Fruit fly (Drosophila melanogaster): ENCODE measurements around the gene CG31055.

The CG31055 gene

DNA sequence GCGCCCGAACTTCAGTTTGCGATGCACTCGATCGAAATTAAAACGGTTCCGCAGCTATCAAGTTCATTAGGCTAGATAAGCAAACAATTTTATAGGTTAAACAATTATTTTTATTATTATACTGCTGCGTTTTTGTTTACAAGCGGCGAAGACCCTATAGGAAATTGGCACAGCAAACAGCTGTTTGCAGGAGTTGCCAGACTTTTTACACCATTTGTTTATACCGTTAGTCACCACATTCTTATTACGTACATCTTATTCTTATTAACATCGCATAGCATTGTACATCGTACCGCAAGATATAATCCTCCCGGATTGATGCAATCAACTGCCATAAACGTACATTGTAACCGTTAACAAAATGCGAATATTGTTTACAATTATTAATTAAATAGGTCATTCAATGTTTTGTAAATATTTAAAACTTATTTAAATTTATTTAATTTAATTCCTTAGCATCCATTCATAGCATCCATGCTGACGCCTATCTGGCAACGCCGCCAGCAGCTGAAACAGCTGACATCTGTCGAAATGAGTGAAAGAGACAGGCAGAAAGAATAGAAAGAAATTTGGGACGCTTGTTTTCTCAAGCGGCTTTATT, 18.7 kb upstream of the CG31055 start, which contains the start of the genes CROT and CG12877:
Gene CROT, minus strand, starts transcription at position 171 of the 601 bp plus-strand sequence.
Gene CG12877, plus strand, starts transcription at position 520 of the 601 bp plus-strand sequence.
- TF ChIP-seq phol (tag; optimal IDR thresholded peaks at IDR 0.05) (peak; percentile 89), insv (GFP tag; optimal IDR thresholded peaks at IDR 0.05) (peak in 1 of 2 experiments; percentile 74), CG6765 (GFP tag; optimal IDR thresholded peaks at IDR 0.05) (peak; percentile 27), Drgx (GFP tag; IDR thresholded peaks at IDR 0.05) (no peak), Vsx1 (GFP tag; optimal IDR thresholded peaks at IDR 0.05) (peak; percentile 64), sna (GFP tag; IDR thresholded peaks at IDR 0.05; ENCODE audit: partially characterized antibody) (no peak), Sox100B (GFP tag; optimal IDR thresholded peaks at IDR 0.05) (no peak), Sin3A (optimal IDR thresholded peaks at IDR 0.05) (peak; percentile 26), trh (GFP tag; optimal IDR thresholded peaks at IDR 0.05) (peak; percentile 74), HmgD (GFP tag; optimal IDR thresholded peaks at IDR 0.05) (no peak), klu (GFP tag; IDR thresholded peaks at IDR 0.05) (peak; percentile 74; the same call in 1 of the 2 replicates), CG14667 (GFP tag; IDR thresholded peaks at IDR 0.05) (peak; percentile 36; the same call in 1 of the 2 replicates), CG30431 (GFP tag; optimal IDR thresholded peaks at IDR 0.05) (peak; percentile 79), disco-r (GFP tag; optimal IDR thresholded peaks at IDR 0.05) (no peak), D19A (tag; optimal IDR thresholded peaks at IDR 0.05) (peak; percentile 63), CG12071 (GFP tag; optimal IDR thresholded peaks at IDR 0.05) (peak; percentile 16), CG31224 (GFP tag; IDR thresholded peaks at IDR 0.05) (peak; percentile 66), lmd (GFP tag; IDR thresholded peaks at IDR 0.05) (peak; percentile 85), tna (GFP tag; IDR thresholded peaks at IDR 0.05; ENCODE audit: partially characterized antibody) (no peak), stwl (tag; optimal IDR thresholded peaks at IDR 0.05) (peak; percentile 75), Awh (GFP tag; IDR thresholded peaks at IDR 0.05) (peak; percentile 66; the same call in 1 of the 2 replicates), CG2199 (GFP tag; IDR thresholded peaks at IDR 0.05) (no peak), otp (GFP tag; IDR thresholded peaks at IDR 0.05) (0 out of 3 replicates have a peak, but pooled peaks have one; percentile 53), grau (tag; optimal IDR thresholded peaks at IDR 0.05) (peak; percentile 84), Rx (GFP tag; IDR thresholded peaks at IDR 0.05) (peak; percentile 32; the same call in 1 of the 2 replicates), nau (GFP tag; optimal IDR thresholded peaks at IDR 0.05) (no peak), hkb (optimal IDR thresholded peaks at IDR 0.05) (no peak), hkb (GFP tag; IDR thresholded peaks at IDR 0.05) (peak; percentile 72), Dip2 (GFP tag; IDR thresholded peaks at IDR 0.05) (no peak), CG42726 (GFP tag; IDR thresholded peaks at IDR 0.05; ENCODE audit: partially characterized antibody) (no peak), CG33213 (GFP tag; optimal IDR thresholded peaks at IDR 0.05) (no peak), HLHmδ (GFP tag; optimal IDR thresholded peaks at IDR 0.05) (no peak), her (GFP tag; optimal IDR thresholded peaks at IDR 0.05) (no peak), CG33557 (GFP tag; optimal IDR thresholded peaks at IDR 0.05) (peak; percentile 61), dmrt99B (tag; optimal IDR thresholded peaks at IDR 0.05) (peak; percentile 78), tio (GFP tag; optimal IDR thresholded peaks at IDR 0.05) (no peak), prd (optimal IDR thresholded peaks at IDR 0.05) (no peak), prd (GFP tag; IDR thresholded peaks at IDR 0.05) (peak; percentile 82; the same call in 2 of the 3 replicates), BEAF-32 (GFP tag; optimal IDR thresholded peaks at IDR 0.05) (peak; percentile 62), wek (GFP tag; optimal IDR thresholded peaks at IDR 0.05) (peak; percentile 2), CG8359 (GFP tag; optimal IDR thresholded peaks at IDR 0.05; ENCODE audit: borderline replicate concordance) (peak; percentile 40), CG8944 (GFP tag; optimal IDR thresholded peaks at IDR 0.05) (peak; percentile 17), sug (tag; optimal IDR thresholded peaks at IDR 0.05) (peak; percentile 72), CG12659 (GFP tag; optimal IDR thresholded peaks at IDR 0.05) (peak; percentile 86), Lpt (GFP tag; optimal IDR thresholded peaks at IDR 0.05) (no peak), exex (tag; optimal IDR thresholded peaks at IDR 0.05) (peak; percentile 79), CG1529 (GFP tag; optimal IDR thresholded peaks at IDR 0.05) (peak; percentile 57), Spps (tag; optimal IDR thresholded peaks at IDR 0.05) (peak; percentile 1), Sry-δ (GFP tag; optimal IDR thresholded peaks at IDR 0.05) (no peak), vvl (GFP tag; IDR thresholded peaks at IDR 0.05) (peak; percentile 83)
